Worm (Caenorhabditis elegans): ENCODE measurements around the gene Y59A8B.24.

- TF ChIP-seq nhr-76 (tag; optimal IDR thresholded peaks at IDR 0.05) (no peak), nhr-41 (GFP tag; IDR thresholded peaks at IDR 0.05) (no peak), snpc-4 (tag; optimal IDR thresholded peaks at IDR 0.05) (no peak), pqm-1 (tag; optimal IDR thresholded peaks at IDR 0.05) (no peak), zip-11 (GFP tag; IDR thresholded peaks at IDR 0.05) (no peak), mep-1 (tag; optimal IDR thresholded peaks at IDR 0.05) (no peak), madf-9 (GFP tag; conservative IDR thresholded peaks at IDR 0.05) (no peak), egl-27 (tag; optimal IDR thresholded peaks at IDR 0.05) (no peak), jun-1 (tag; optimal IDR thresholded peaks at IDR 0.05) (no peak), dmd-9 (GFP tag; IDR thresholded peaks at IDR 0.05) (no peak), zag-1 (tag; optimal IDR thresholded peaks at IDR 0.05) (no peak), ztf-11 (tag; optimal IDR thresholded peaks at IDR 0.05) (no peak), saeg-2 (GFP tag; IDR thresholded peaks at IDR 0.05) (no peak)
Measured at ce11 chrV:17952280-17952679, 531 bp downstream of the Y59A8B.24 start.
